Worm (Caenorhabditis elegans): ENCODE data around the gene pudl-1.
"Not testable (repeated sequence)": the region's sequence is repeated elsewhere in the genome, so short reads cannot be mapped to it uniquely, and the experiment has no call there.

pudl-1 gene

DNA sequence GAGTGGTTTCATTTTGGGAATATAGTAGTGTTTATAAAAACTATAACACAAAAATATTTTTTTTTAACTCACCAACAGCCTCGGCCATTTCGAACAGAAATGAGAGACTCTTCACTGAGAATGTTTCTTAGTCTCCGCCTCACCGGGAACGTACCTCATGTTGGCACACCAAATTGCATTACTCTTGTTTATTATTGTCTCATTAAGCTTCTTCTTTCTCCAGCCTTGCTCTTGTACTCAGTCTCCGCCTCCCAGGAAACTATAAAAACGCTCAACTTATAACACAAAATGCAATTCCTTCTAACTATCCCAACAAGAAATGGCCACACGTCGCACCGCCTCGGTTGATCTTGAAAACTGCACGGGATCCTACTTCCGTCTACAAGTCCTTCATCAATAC is at the start of gene pudl-1, which contains the start of gene Y54G2A.48:
pudl-1 (plus strand) TSS at position 320 of the 400 bp plus-strand sequence.
Y54G2A.48 (minus strand) TSS at position 101 of the 400 bp plus-strand sequence.
- TF ChIP-seq nhr-102 (tag; optimal IDR thresholded peaks at IDR 0.05) (no peak), lir-3 (tag; optimal IDR thresholded peaks at IDR 0.05) (no peak), lin-39 (tag; optimal IDR thresholded peaks at IDR 0.05) (no peak), T26A8.4 (GFP tag; IDR thresholded peaks at IDR 0.05) (no peak), madf-5 (GFP tag; IDR thresholded peaks at IDR 0.05) (no peak), mxl-3 (GFP tag; optimal IDR thresholded peaks at IDR 0.05) (no peak), zip-11 (GFP tag; IDR thresholded peaks at IDR 0.05) (no peak)

DNA sequence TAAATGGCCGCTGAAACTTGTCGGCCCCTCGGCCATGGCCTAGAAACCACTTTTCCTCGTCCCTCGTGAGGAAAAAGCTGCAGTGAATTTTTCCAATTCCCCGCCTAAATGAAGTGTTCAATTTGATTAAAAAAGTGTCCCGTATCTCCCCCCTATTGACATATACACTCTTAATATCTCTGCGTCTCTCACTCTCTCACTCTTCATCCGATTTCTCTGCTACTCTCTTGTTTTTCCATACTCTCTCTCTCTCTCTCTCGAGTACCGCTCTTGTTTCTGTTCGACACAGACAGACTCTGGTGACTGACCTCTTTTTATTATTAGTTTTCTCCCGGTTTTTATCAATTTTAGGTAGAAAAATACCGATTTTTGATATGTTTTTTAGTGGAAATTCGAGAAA is 47.6 kb upstream of the pudl-1 start:
- peak; percentile 24 for TF ChIP-seq dpl-1 (GFP tag; optimal IDR thresholded peaks at IDR 0.05)
- TF ChIP-seq hlh-11 (tag; optimal IDR thresholded peaks at IDR 0.05), result peak; percentile 53
- no peak for TF ChIP-seq ama-1 (optimal IDR thresholded peaks at IDR 0.05)
- no peak for TF ChIP-seq set-16 (GFP tag; IDR thresholded peaks at IDR 0.05)
- TF ChIP-seq hlh-30 (tag; optimal IDR thresholded peaks at IDR 0.05; ENCODE audit: insufficient read depth), result peak; percentile 50
- peak; percentile 58 for TF ChIP-seq dve-1 (tag; optimal IDR thresholded peaks at IDR 0.05; ENCODE audit: insufficient read depth)
- TF ChIP-seq attf-4 (tag; optimal IDR thresholded peaks at IDR 0.05), result no peak
- TF ChIP-seq daf-16 (GFP tag; optimal IDR thresholded peaks at IDR 0.05), result no peak
- peak; percentile 71 for TF ChIP-seq daf-16 (tag; optimal IDR thresholded peaks at IDR 0.05)
- TF ChIP-seq nhr-6 (tag; optimal IDR thresholded peaks at IDR 0.05), result peak; percentile 28
- peak; percentile 51 for TF ChIP-seq mes-2 (tag; optimal IDR thresholded peaks at IDR 0.05; ENCODE audit: poor library complexity, severe bottlenecking)
- 0 out of 2 replicates have a peak, but pooled peaks have one; percentile 11 for TF ChIP-seq ceh-20 (GFP tag; IDR thresholded peaks at IDR 0.05)
- peak in 1 of 2 experiments; percentile 49 for TF ChIP-seq lsy-2 (tag; optimal IDR thresholded peaks at IDR 0.05)
- TF ChIP-seq mep-1 (tag; optimal IDR thresholded peaks at IDR 0.05), result peak; percentile 40
- TF ChIP-seq hmg-1.1 (GFP tag; IDR thresholded peaks at IDR 0.05), result peak; percentile 64
- TF ChIP-seq T26A8.4 (GFP tag; IDR thresholded peaks at IDR 0.05), result 0 out of 2 replicates have a peak, but pooled peaks have one; percentile 43
- TF ChIP-seq nhr-28 (tag; optimal IDR thresholded peaks at IDR 0.05), result peak; percentile 31
- TF ChIP-seq rbr-2 (tag; optimal IDR thresholded peaks at IDR 0.05), result peak; percentile 30
- TF ChIP-seq T20F7.1 (GFP tag; optimal IDR thresholded peaks at IDR 0.05), result no peak

DNA sequence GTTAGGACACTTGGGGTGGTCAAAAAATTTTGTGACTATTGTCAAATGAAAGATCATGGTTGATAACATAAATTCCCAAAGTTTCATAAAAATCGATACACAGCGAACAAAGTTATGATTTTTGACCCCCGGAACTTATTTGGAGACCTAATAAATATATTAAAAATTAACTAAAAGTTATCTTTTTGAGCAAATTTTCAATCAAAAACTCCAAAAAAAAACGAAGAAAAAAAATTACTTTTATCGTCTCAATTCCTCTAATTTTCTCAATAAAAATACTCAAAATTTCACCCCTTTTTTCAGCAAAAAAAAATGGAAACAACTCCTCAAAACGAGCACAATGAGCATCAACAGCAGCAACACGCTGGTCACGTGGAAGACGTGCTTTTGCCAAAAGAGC is 44.3 kb upstream of the pudl-1 start, which contains the start of gene atln-1:
atln-1 (plus strand) TSS at position 301 of the 400 bp plus-strand sequence.
- TF ChIP-seq dve-1 (tag; optimal IDR thresholded peaks at IDR 0.05; ENCODE audit: insufficient read depth); ceh-44 (GFP tag; IDR thresholded peaks at IDR 0.05); pha-4 (GFP tag; IDR thresholded peaks at IDR 0.05); pha-4 (tag; optimal IDR thresholded peaks at IDR 0.05): not testable (repeated sequence)

DNA sequence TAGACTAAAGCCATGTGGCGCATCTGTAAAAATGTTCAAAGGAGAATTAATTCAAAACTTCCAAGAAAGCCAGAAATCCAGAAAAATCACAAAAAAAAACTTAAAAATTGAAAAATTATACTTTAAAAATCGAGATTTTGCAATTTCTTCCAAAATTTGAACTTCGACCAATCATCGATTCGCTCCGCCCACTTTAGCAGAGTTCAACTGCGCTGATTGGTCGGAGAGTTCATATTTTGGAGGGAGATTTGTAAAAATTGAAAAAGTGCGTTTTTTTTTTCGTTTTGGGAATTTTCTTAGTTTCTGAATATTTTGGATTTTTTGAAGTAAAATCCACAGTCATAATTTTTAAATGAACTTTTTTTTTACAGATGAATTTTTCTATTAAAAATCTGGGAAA is 38.8 kb upstream of the pudl-1 start:
- TF ChIP-seq nhr-11 (tag; optimal IDR thresholded peaks at IDR 0.05), result no peak
- no peak for TF ChIP-seq nhr-6 (tag; optimal IDR thresholded peaks at IDR 0.05)
- TF ChIP-seq aly-2 (tag; optimal IDR thresholded peaks at IDR 0.05), result no peak
- TF ChIP-seq duxl-1 (tag; optimal IDR thresholded peaks at IDR 0.05; ENCODE audit: poor library complexity), result no peak
- no peak for TF ChIP-seq ZK337.2 (GFP tag; IDR thresholded peaks at IDR 0.05)
- no peak for TF ChIP-seq F49E8.2 (tag; optimal IDR thresholded peaks at IDR 0.05; ENCODE audit: borderline replicate concordance)

DNA sequence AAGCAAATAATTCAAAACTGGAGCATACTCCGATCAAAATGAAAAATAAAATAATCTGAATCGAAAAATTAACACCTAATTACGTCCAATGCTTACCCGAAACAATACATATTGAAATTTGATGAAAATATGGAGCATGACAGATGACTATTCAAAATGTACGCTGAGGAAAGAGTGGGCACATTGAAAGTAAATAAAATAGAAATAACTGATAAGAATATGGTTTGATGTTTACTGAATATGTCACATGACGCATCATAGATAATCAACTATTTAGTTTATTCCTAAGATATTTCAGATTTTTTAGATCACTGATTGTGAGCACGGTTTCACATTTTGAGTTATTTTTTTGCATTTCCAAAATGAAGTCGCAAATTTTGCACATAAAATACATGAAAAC is 34.4 kb upstream of the pudl-1 start, which contains the start of gene Y54G2A.52:
Y54G2A.52 (minus strand) TSS at position 348 of the 400 bp plus-strand sequence.
- TF ChIP-seq tra-1 (GFP tag; IDR thresholded peaks at IDR 0.05) (no peak), lin-38 (GFP tag; IDR thresholded peaks at IDR 0.05) (no peak), aly-2 (tag; optimal IDR thresholded peaks at IDR 0.05) (no peak), nhr-237 (tag; optimal IDR thresholded peaks at IDR 0.05) (no peak), pqm-1 (tag; optimal IDR thresholded peaks at IDR 0.05) (peak; percentile 63), attf-4 (tag; optimal IDR thresholded peaks at IDR 0.05) (no peak), dmd-6 (GFP tag; IDR thresholded peaks at IDR 0.05) (peak; percentile 52; the same call in 1 of the 2 replicates), hif-1 (tag; optimal IDR thresholded peaks at IDR 0.05) (no peak), hlh-11 (tag; optimal IDR thresholded peaks at IDR 0.05) (peak; percentile 53), ceh-28 (tag; optimal IDR thresholded peaks at IDR 0.05) (no peak), jun-1 (tag; optimal IDR thresholded peaks at IDR 0.05) (no peak), Y48G9A.11 (GFP tag; IDR thresholded peaks at IDR 0.05) (no peak), php-3 (GFP tag; IDR thresholded peaks at IDR 0.05) (peak; percentile 37; the same call in 1 of the 2 replicates), F49E8.2 (tag; optimal IDR thresholded peaks at IDR 0.05; ENCODE audit: borderline replicate concordance) (no peak), lin-13 (GFP tag; optimal IDR thresholded peaks at IDR 0.05) (no peak), dpl-1 (GFP tag; optimal IDR thresholded peaks at IDR 0.05) (no peak), lir-3 (tag; optimal IDR thresholded peaks at IDR 0.05) (no peak)
